Fruit fly (Drosophila melanogaster): ENCODE results near the gene Ubc2.

Gene Ubc2

dm6 chr2L:10736993-10737756 is 30.6 kb downstream of the Ubc2 start, which contains the start of the genes Vha16-5 and CG12299 (continued):
- TF ChIP-seq CG12104 (GFP tag; optimal IDR thresholded peaks at IDR 0.05) (peak; percentile 44), CG12219 (GFP tag; optimal IDR thresholded peaks at IDR 0.05) (no peak), CG13894 (tag; optimal IDR thresholded peaks at IDR 0.05) (no peak), sc (optimal IDR thresholded peaks at IDR 0.05) (no peak), sc (GFP tag; optimal IDR thresholded peaks at IDR 0.05) (no peak), onecut (GFP tag; IDR thresholded peaks at IDR 0.05) (peak; percentile 89), Vsx1 (GFP tag; optimal IDR thresholded peaks at IDR 0.05) (no peak), rib (GFP tag; IDR thresholded peaks at IDR 0.05) (peak; percentile 57; the same call in 1 of the 2 replicates), CG14965 (GFP tag; optimal IDR thresholded peaks at IDR 0.05; ENCODE audit: borderline replicate concordance) (peak; percentile 9), jumu (GFP tag; optimal IDR thresholded peaks at IDR 0.05) (peak; percentile 70), abd-A (tag; optimal IDR thresholded peaks at IDR 0.05) (no peak), ind (GFP tag; optimal IDR thresholded peaks at IDR 0.05) (peak; percentile 86), scrt (GFP tag; optimal IDR thresholded peaks at IDR 0.05) (no peak), CG12299 (tag; optimal IDR thresholded peaks at IDR 0.05) (peak; percentile 31), CG14710 (tag; optimal IDR thresholded peaks at IDR 0.05) (peak; percentile 76), CG30020 (tag; optimal IDR thresholded peaks at IDR 0.05) (peak; percentile 70), gro (GFP tag; optimal IDR thresholded peaks at IDR 0.05) (peak; percentile 76), Poxn (GFP tag; IDR thresholded peaks at IDR 0.05) (peak; percentile 21; the same call in 1 of the 2 replicates), CG17612 (GFP tag; IDR thresholded peaks at IDR 0.05) (peak; percentile 68; the same call in 1 of the 2 replicates), Gug (GFP tag; IDR thresholded peaks at IDR 0.05) (peak; percentile 74; the same call in 3 of the 4 replicates), HmgZ (tag; optimal IDR thresholded peaks at IDR 0.05) (peak; percentile 70), Elba2 (GFP tag; optimal IDR thresholded peaks at IDR 0.05) (peak; percentile 55), ac (GFP tag; optimal IDR thresholded peaks at IDR 0.05) (no peak), CG7963 (GFP tag; IDR thresholded peaks at IDR 0.05; ENCODE audit: partially characterized antibody) (peak; percentile 86), mld (GFP tag; IDR thresholded peaks at IDR 0.05; ENCODE audit: partially characterized antibody) (peak; percentile 78), CG10462 (GFP tag; optimal IDR thresholded peaks at IDR 0.05) (peak; percentile 70), dpn (GFP tag; optimal IDR thresholded peaks at IDR 0.05) (peak in 1 of 2 experiments; percentile 90), ewg (GFP tag; optimal IDR thresholded peaks at IDR 0.05) (peak; percentile 74), Mad (GFP tag; optimal IDR thresholded peaks at IDR 0.05) (peak; percentile 87), otp (GFP tag; IDR thresholded peaks at IDR 0.05) (peak; percentile 82), CG4360 (GFP tag; IDR thresholded peaks at IDR 0.05) (peak; percentile 59; the same call in 1 of the 2 replicates), CG17361 (GFP tag; IDR thresholded peaks at IDR 0.05) (peak; percentile 55; the same call in 1 of the 3 replicates), zf30C (GFP tag; optimal IDR thresholded peaks at IDR 0.05) (no peak), eve (GFP tag; optimal IDR thresholded peaks at IDR 0.05) (no peak), CG32772 (GFP tag; IDR thresholded peaks at IDR 0.05) (peak; percentile 88), bcd (GFP tag; optimal IDR thresholded peaks at IDR 0.05) (peak; percentile 72), chn (GFP tag; optimal IDR thresholded peaks at IDR 0.05) (peak; percentile 93), NK7.1 (GFP tag; optimal IDR thresholded peaks at IDR 0.05) (peak; percentile 53), CG2889 (GFP tag; IDR thresholded peaks at IDR 0.05) (peak; percentile 87), H2.0 (GFP tag; IDR thresholded peaks at IDR 0.05) (peak; percentile 95), Hr78 (GFP tag; optimal IDR thresholded peaks at IDR 0.05) (no peak), PHDP (tag; optimal IDR thresholded peaks at IDR 0.05) (peak; percentile 83), Sox100B (GFP tag; optimal IDR thresholded peaks at IDR 0.05) (no peak), CG33213 (GFP tag; optimal IDR thresholded peaks at IDR 0.05) (peak; percentile 92), stc (GFP tag; IDR thresholded peaks at IDR 0.05) (peak; percentile 68; the same call in 1 of the 2 replicates), CG16815 (GFP tag; optimal IDR thresholded peaks at IDR 0.05) (peak; percentile 76), CG9609 (GFP tag; optimal IDR thresholded peaks at IDR 0.05) (peak; percentile 89), knrl (GFP tag; IDR thresholded peaks at IDR 0.05; ENCODE audit: partially characterized antibody) (peak; percentile 88), CG34376 (GFP tag; optimal IDR thresholded peaks at IDR 0.05) (peak; percentile 44)

All from whole organism, embryonic.